Worm (Caenorhabditis elegans) whole organism, late embryonic: Measurements from ENCODE around the gene K09E2.1.

Source experiments
- ama-1 ChIP-seq: fragments of 150-350 bp; optimal IDR thresholded peaks from 2 replicates; lab custom pipeline; 2014
- ceh-22 ChIP-seq: sonication (generic microtip); optimal IDR thresholded peaks from 2 replicates; lab custom pipeline; 2017; ENCODE audit warnings: missing biosample characterization, missing genetic modification characterization
- dmd-4 ChIP-seq: sonication (generic microtip); optimal IDR thresholded peaks from 2 replicates; lab custom pipeline; 2016; ENCODE audit warnings: borderline replicate concordance, missing genetic modification characterization, missing compliant biosample characterization
- eyg-1 ChIP-seq: sonication (generic microtip); optimal IDR thresholded peaks from 2 replicates; lab custom pipeline; 2016; ENCODE audit warnings: missing genotype, missing genetic modification characterization, missing compliant biosample characterization
- gmeb-2 ChIP-seq: sonication (generic microtip); optimal IDR thresholded peaks from 2 replicates; lab custom pipeline; 2016; ENCODE audit warnings: missing genetic modification characterization, inconsistent platforms, missing compliant biosample characterization
- nfya-1 ChIP-seq: sonication (generic microtip); optimal IDR thresholded peaks from 2 replicates; lab custom pipeline; 2017; ENCODE audit warnings: missing genetic modification characterization, mild to moderate bottlenecking, missing compliant biosample characterization, antibody characterized with exemption, moderate library complexity
- nhr-11 ChIP-seq: fragments of 150-350 bp; optimal IDR thresholded peaks from 2 replicates; lab custom pipeline; 2014; ENCODE audit warnings: missing biosample characterization, missing genetic modification characterization
- pha-4 ChIP-seq: fragments of 150-350 bp; optimal IDR thresholded peaks from 2 replicates; lab custom pipeline; 2018; ENCODE audit warnings: missing biosample characterization, missing genetic modification reagents, missing genetic modification characterization
- rnt-1 ChIP-seq: sonication (generic microtip); optimal IDR thresholded peaks from 2 replicates; lab custom pipeline; 2016; ENCODE audit warnings: missing genetic modification characterization, missing compliant biosample characterization
- sox-4 ChIP-seq: sonication (generic microtip); optimal IDR thresholded peaks from 2 replicates; lab custom pipeline; 2017; ENCODE audit warnings: mild to moderate bottlenecking, missing genetic modification characterization, inconsistent platforms, missing compliant biosample characterization
- tbx-2 ChIP-seq: sonication (generic microtip); optimal IDR thresholded peaks from 2 replicates; lab custom pipeline; 2016; ENCODE audit warnings: missing genetic modification characterization, missing compliant biosample characterization
- zip-5 ChIP-seq: sonication (generic microtip); optimal IDR thresholded peaks from 2 replicates; lab custom pipeline; 2016; ENCODE audit warnings: missing genetic modification characterization, missing compliant biosample characterization

DNA sequence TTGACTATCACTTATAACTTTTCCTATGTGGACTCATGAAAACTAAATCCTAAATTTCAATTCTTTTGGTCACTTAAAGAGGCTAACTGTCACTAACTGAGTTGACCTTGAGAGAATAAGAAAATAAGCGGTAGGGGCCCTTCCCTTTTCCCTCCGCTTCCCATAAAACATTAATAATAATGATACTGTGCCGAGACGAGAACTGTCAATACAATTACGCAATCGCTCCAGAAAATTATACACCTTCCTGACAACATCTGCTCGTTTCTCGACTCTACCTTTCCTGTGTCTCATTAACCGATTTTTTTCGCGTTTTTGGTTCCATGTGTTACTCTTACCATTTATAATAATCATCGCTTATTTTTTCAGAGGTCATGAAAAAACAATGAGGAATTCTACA, 20.8 kb upstream of the K09E2.1 start:
- TF ChIP-seq eyg-1 (tag; lab: Kevin White, UChicago) (no peak), nhr-11 (tag; lab: Kevin White, UChicago) (no peak), dmd-4 (tag; lab: Kevin White, UChicago) (no peak), rnt-1 (tag; lab: Kevin White, UChicago) (no peak), ama-1 (lab: Kevin White, UChicago) (no peak), tbx-2 (tag; lab: Kevin White, UChicago) (no peak), nfya-1 (tag; lab: Kevin White, UChicago) (no peak), pha-4 (tag; lab: Kevin White, UChicago) (no peak), ceh-22 (tag; lab: Kevin White, UChicago) (no peak), zip-5 (no peak), gmeb-2 (tag; lab: Kevin White, UChicago) (no peak), sox-4 (tag; lab: Kevin White, UChicago) (no peak)
